Worm (Caenorhabditis elegans) whole organism, early embryonic: ENCODE data around the gene ZK112.4.
A peak's percentile ranks its signal among the peaks of the same experiment; 100 is the strongest.

ENCODE experiments used
- B0310.2 ChIP-seq: sonication (generic microtip); optimal IDR thresholded peaks from 2 replicates; lab custom pipeline; 2016; ENCODE audit warnings: mild to moderate bottlenecking, missing genetic modification characterization, missing compliant biosample characterization
- F13C5.2 ChIP-seq: sonication (generic microtip); optimal IDR thresholded peaks from 2 replicates; lab custom pipeline; 2017; ENCODE audit warnings: mild to moderate bottlenecking, missing genetic modification characterization, inconsistent platforms, missing compliant biosample characterization
- aly-1 ChIP-seq: sonication (generic microtip); optimal IDR thresholded peaks from 2 replicates; lab custom pipeline; 2016; ENCODE audit warnings: missing genetic modification characterization, missing compliant biosample characterization
- ama-1 ChIP-seq: fragments of 150-350 bp; optimal IDR thresholded peaks from 2 replicates; lab custom pipeline; 2014
- ceh-13 ChIP-seq: fragments of 200-800 bp; sonication (Bioruptor generic); optimal IDR thresholded peaks from 2 replicates; lab custom pipeline; 2018; ENCODE audit warnings: mild to moderate bottlenecking, missing genetic modification characterization, missing compliant biosample characterization
- ceh-36 ChIP-seq: sonication (generic microtip); optimal IDR thresholded peaks from 2 replicates; lab custom pipeline; 2016; ENCODE audit warnings: missing genetic modification characterization, inconsistent platforms, missing compliant biosample characterization
- ets-7 ChIP-seq: sonication (generic microtip); optimal IDR thresholded peaks from 2 replicates; lab custom pipeline; 2016; ENCODE audit warnings: missing genotype, missing genetic modification characterization, missing compliant biosample characterization
- flt-1 ChIP-seq: fragments of 200-800 bp; sonication (Bioruptor generic); IDR thresholded peaks from 2 replicates; pipeline ENCODE4 v1.3.6; 2022; ENCODE audit warnings: missing genetic modification characterization, missing compliant biosample characterization
- hmbx-1 ChIP-seq: sonication (generic microtip); optimal IDR thresholded peaks from 2 replicates; lab custom pipeline; 2016; ENCODE audit warnings: mild to moderate bottlenecking, missing genetic modification characterization, missing compliant biosample characterization
- hmg-4 ChIP-seq: fragments of 200-800 bp; sonication (Bioruptor generic); optimal IDR thresholded peaks from 2 replicates; lab custom pipeline; 2018; ENCODE audit warnings: mild to moderate bottlenecking, missing genetic modification characterization, missing compliant biosample characterization
- hnd-1 ChIP-seq: sonication (generic microtip); optimal IDR thresholded peaks from 2 replicates; lab custom pipeline; 2016; ENCODE audit warnings: missing genetic modification characterization, missing compliant biosample characterization
- pes-1 ChIP-seq: fragments of 200-800 bp; sonication (Bioruptor generic); IDR thresholded peaks from 2 replicates; pipeline ENCODE4 v1.3.6; 2022; ENCODE audit warnings: missing genetic modification reagents, missing genetic modification characterization, missing compliant biosample characterization
- scrt-1 ChIP-seq: fragments of 200-800 bp; sonication (Bioruptor generic); IDR thresholded peaks from 2 replicates; pipeline ENCODE4 v1.3.6; 2022; ENCODE audit warnings: missing genetic modification characterization, missing compliant biosample characterization
- sea-1 ChIP-seq: fragments of 200-800 bp; sonication (Bioruptor generic); conservative IDR thresholded peaks from 2 replicates; pipeline ENCODE4 v1.3.6; 2022; ENCODE audit warnings: missing genetic modification characterization, missing compliant biosample characterization
- tbx-11 ChIP-seq: fragments of 200-800 bp; sonication (Bioruptor generic); IDR thresholded peaks from 2 replicates; pipeline ENCODE4 v1.3.6; 2022; ENCODE audit warnings: missing genetic modification characterization, missing compliant biosample characterization
- tbx-37 ChIP-seq: fragments of 200-800 bp; sonication (Bioruptor generic); conservative IDR thresholded peaks from 2 replicates; pipeline ENCODE4 v1.3.6; 2022; ENCODE audit warnings: missing genetic modification reagents, missing genetic modification characterization, missing compliant biosample characterization
- tra-4 ChIP-seq: sonication (generic microtip); optimal IDR thresholded peaks from 2 replicates; lab custom pipeline; 2017; ENCODE audit warnings: missing genetic modification characterization, missing compliant biosample characterization

Gene ZK112.4

ce11 chrIII:7728494-7728893, 1.3 kb downstream of the ZK112.4 start:
- TF ChIP-seq hmg-4 (GFP tag; lab: Kevin White, UChicago): no peak
- no peak for TF ChIP-seq tra-4 (tag; lab: Kevin White, UChicago)
- no peak for TF ChIP-seq flt-1 (GFP tag; lab: Robert Waterston, UW)
- TF ChIP-seq ets-7 (tag; lab: Kevin White, UChicago): no peak
- no peak for TF ChIP-seq ceh-13
- TF ChIP-seq sea-1 (GFP tag; lab: Robert Waterston, UW): no peak
- no peak for TF ChIP-seq ama-1
- TF ChIP-seq ceh-36: no peak
- TF ChIP-seq hnd-1 (tag; lab: Kevin White, UChicago): no peak
- TF ChIP-seq B0310.2 (tag; lab: Kevin White, UChicago): no peak
- TF ChIP-seq pes-1 (GFP tag; lab: Robert Waterston, UW): no peak
- no peak for TF ChIP-seq tbx-37 (GFP tag; lab: Robert Waterston, UW)
- TF ChIP-seq scrt-1 (GFP tag; lab: Robert Waterston, UW): no peak
- TF ChIP-seq tbx-11 (GFP tag; lab: Robert Waterston, UW): no peak
- TF ChIP-seq hmbx-1 (tag; lab: Kevin White, UChicago): no peak
- TF ChIP-seq F13C5.2 (tag; lab: Kevin White, UChicago): no peak
- no peak for TF ChIP-seq aly-1

DNA sequence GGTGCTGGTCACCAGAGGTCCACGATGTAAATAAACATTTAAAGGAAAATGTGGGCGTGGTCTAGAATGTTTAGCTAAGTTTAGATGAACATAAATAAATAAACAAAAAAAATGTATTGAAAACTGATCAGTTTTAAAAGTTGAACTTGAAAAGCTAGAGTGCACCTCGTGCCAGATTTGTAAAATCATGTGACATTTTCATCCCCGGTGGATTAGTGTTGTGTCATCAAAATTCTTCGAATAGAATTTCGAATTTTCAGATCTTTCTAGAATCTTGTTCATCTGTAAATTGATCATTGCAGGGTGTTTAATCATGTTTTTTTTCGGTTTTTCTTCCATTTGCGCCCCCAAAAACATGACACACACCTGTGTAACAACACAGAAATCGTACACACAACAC, 3.3 kb downstream of the ZK112.4 start:
- TF ChIP-seq tbx-11 (GFP tag; lab: Robert Waterston, UW) (no peak), tra-4 (tag; lab: Kevin White, UChicago) (no peak), F13C5.2 (tag; lab: Kevin White, UChicago) (no peak), hmbx-1 (tag; lab: Kevin White, UChicago) (no peak), ceh-36 (no peak), ceh-13 (no peak), tbx-37 (GFP tag; lab: Robert Waterston, UW) (no peak), aly-1 (no peak), pes-1 (GFP tag; lab: Robert Waterston, UW) (no peak), ets-7 (tag; lab: Kevin White, UChicago) (no peak), ama-1 (no peak), sea-1 (GFP tag; lab: Robert Waterston, UW) (no peak)

DNA sequence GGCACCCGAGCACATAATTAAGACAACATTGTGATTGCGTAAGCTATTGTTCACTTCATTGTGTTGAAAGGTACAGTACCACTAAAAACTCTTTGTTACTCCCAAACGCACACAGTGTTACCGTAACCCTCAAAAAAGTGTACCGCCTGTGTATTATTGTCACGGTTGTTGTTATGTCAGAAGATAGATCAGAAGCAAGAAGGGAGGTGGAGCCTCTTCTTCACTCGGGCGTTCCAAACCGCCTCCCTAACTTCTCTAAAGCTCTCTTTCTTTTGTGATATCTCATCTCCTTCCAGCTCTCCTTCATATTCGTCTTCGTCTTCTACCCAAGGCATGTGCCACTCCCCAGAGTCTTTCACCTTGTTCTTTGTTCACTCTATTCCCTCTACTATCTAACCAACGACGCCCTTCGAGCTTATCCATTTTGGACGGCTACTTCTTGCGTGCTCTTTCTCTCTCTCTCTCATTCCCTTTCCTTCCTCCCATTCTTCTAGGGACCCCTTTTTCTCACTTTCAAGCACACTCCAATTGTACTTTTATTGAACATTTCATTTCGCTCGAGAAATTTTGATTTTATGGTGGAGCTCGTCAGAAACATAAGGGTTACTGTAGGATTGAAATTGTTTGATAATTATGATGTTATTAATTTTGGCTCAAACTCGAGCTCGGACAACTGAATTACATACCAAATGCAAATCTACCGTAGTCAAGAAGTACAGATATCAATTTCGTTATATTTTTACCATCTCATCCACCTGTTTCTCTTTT, 4.1 kb downstream of the ZK112.4 start:
- TF ChIP-seq ceh-13: no peak
- no peak for TF ChIP-seq F13C5.2 (tag; lab: Kevin White, UChicago)
- TF ChIP-seq aly-1: peak; percentile 30
- no peak for TF ChIP-seq hmg-4 (GFP tag; lab: Kevin White, UChicago)
- no peak for TF ChIP-seq ama-1

- TF ChIP-seq hmg-4 (GFP tag; lab: Kevin White, UChicago): no peak
- TF ChIP-seq ceh-36: no peak
- no peak for TF ChIP-seq tra-4 (tag; lab: Kevin White, UChicago)
Observed at ce11 chrIII:7724433-7724832, 5.4 kb downstream of the ZK112.4 start.

- TF ChIP-seq hnd-1 (tag; lab: Kevin White, UChicago) (no peak), ceh-36 (no peak), scrt-1 (GFP tag; lab: Robert Waterston, UW) (no peak), tbx-11 (GFP tag; lab: Robert Waterston, UW) (no peak), sea-1 (GFP tag; lab: Robert Waterston, UW) (no peak), tra-4 (tag; lab: Kevin White, UChicago) (no peak), F13C5.2 (tag; lab: Kevin White, UChicago) (no peak), hmbx-1 (tag; lab: Kevin White, UChicago) (no peak), flt-1 (GFP tag; lab: Robert Waterston, UW) (no peak), pes-1 (GFP tag; lab: Robert Waterston, UW) (no peak), hmg-4 (GFP tag; lab: Kevin White, UChicago) (no peak), ets-7 (tag; lab: Kevin White, UChicago) (no peak)
Observed at ce11 chrIII:7723412-7724068, 6.3 kb downstream of the ZK112.4 start.

DNA sequence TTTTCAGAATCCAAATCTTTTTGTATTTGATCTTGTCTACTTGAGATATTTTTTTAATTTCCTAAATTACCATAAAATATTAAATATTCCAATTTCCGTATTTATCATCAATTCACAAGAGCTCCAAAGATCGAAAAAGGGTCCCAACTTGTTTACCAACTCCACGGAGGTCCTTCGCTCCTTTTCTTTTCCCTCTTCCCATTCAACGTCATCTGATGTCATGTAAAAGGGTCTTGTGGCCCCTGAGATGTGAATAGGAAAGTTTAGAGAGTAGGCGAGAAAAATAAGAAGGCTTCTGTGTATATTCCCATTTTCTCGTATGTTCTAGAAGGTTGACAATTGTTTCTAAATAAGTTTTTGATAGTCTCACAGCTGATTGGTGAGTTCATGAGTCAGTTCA, 6.8 kb downstream of the ZK112.4 start:
- no peak for TF ChIP-seq sea-1 (GFP tag; lab: Robert Waterston, UW)
- TF ChIP-seq hmg-4 (GFP tag; lab: Kevin White, UChicago): no peak
- TF ChIP-seq aly-1: no peak
- no peak for TF ChIP-seq tra-4 (tag; lab: Kevin White, UChicago)
- no peak for TF ChIP-seq F13C5.2 (tag; lab: Kevin White, UChicago)
- TF ChIP-seq B0310.2 (tag; lab: Kevin White, UChicago): no peak
- no peak for TF ChIP-seq ets-7 (tag; lab: Kevin White, UChicago)
- no peak for TF ChIP-seq hmbx-1 (tag; lab: Kevin White, UChicago)
- no peak for TF ChIP-seq scrt-1 (GFP tag; lab: Robert Waterston, UW)
- TF ChIP-seq flt-1 (GFP tag; lab: Robert Waterston, UW): no peak
- no peak for TF ChIP-seq hnd-1 (tag; lab: Kevin White, UChicago)
- no peak for TF ChIP-seq tbx-37 (GFP tag; lab: Robert Waterston, UW)
- TF ChIP-seq pes-1 (GFP tag; lab: Robert Waterston, UW): no peak

ce11 chrIII:7722411-7722810, 7.4 kb downstream of the ZK112.4 start:
- TF ChIP-seq tbx-37 (GFP tag; lab: Robert Waterston, UW) (no peak), ama-1 (no peak), tra-4 (tag; lab: Kevin White, UChicago) (no peak), ceh-13 (no peak), ceh-36 (no peak), flt-1 (GFP tag; lab: Robert Waterston, UW) (no peak), hmbx-1 (tag; lab: Kevin White, UChicago) (no peak), tbx-11 (GFP tag; lab: Robert Waterston, UW) (no peak), ets-7 (tag; lab: Kevin White, UChicago) (no peak), scrt-1 (GFP tag; lab: Robert Waterston, UW) (no peak), B0310.2 (tag; lab: Kevin White, UChicago) (no peak), F13C5.2 (tag; lab: Kevin White, UChicago) (no peak), hmg-4 (GFP tag; lab: Kevin White, UChicago) (no peak), pes-1 (GFP tag; lab: Robert Waterston, UW) (no peak), aly-1 (no peak), hnd-1 (tag; lab: Kevin White, UChicago) (no peak)
